Worm (Caenorhabditis elegans) whole organism, midembryonic: Measurements from ENCODE around the gene W08G11.5.

Source experiments
- T22C8.4 ChIP-seq: fragments of 200-800 bp; sonication (Bioruptor generic); IDR thresholded peaks from 2 replicates; pipeline ENCODE4 v1.3.6; 2022; ENCODE audit warnings: missing genetic modification characterization, missing compliant biosample characterization
- ztf-29 ChIP-seq: fragments of 200-800 bp; sonication (Bioruptor generic); IDR thresholded peaks from 2 replicates; pipeline ENCODE4 v1.3.6; 2022; ENCODE audit warnings: missing genetic modification reagents, missing genetic modification characterization, missing compliant biosample characterization

ce11 chrV:16370039-16370438, 23.7 kb upstream of the W08G11.5 start:
- TF ChIP-seq ztf-29 (GFP tag; lab: Robert Waterston, UW) (no peak), T22C8.4 (GFP tag; lab: Robert Waterston, UW) (peak; percentile 58; the same call in 1 of the 2 replicates)
